Fruit fly (Drosophila melanogaster): ENCODE data around the gene stx.

- TF ChIP-seq h (optimal IDR thresholded peaks at IDR 0.05) (no peak), Sin3A (optimal IDR thresholded peaks at IDR 0.05) (no peak), psq (optimal IDR thresholded peaks at IDR 0.05) (no peak)
Observed at dm6 chrX:10743825-10744224, 918 bp downstream of the stx start.
